Fruit fly (Drosophila melanogaster) whole organism, embryonic: Measurements from ENCODE around the gene CG2889.

ENCODE experiments used
- Bteb2 ChIP-seq: fragments of 200-800 bp; sonication (Bioruptor generic); optimal IDR thresholded peaks from 2 replicates; lab custom pipeline; 2016; ENCODE audit warnings: missing biosample characterization, missing genetic modification characterization
- CG10274 ChIP-seq: fragments of 200-800 bp; sonication (Bioruptor generic); optimal IDR thresholded peaks from 3 replicates; lab custom pipeline; 2017; ENCODE audit warnings: missing biosample characterization, mild to moderate bottlenecking, missing genetic modification characterization
- CG10321 ChIP-seq: fragments of 200-800 bp; sonication (Bioruptor generic); IDR thresholded peaks from 2 replicates; pipeline ENCODE4 v1.3.6; 2022; ENCODE audit warnings: missing biosample characterization, missing genetic modification characterization
- CG11723 ChIP-seq: fragments of 200-800 bp; sonication (Bioruptor generic); optimal IDR thresholded peaks from 2 replicates; lab custom pipeline; 2017; ENCODE audit warnings: missing biosample characterization, mild to moderate bottlenecking, missing genetic modification characterization
- CG1233 ChIP-seq: fragments of 200-800 bp; sonication (Bioruptor generic); optimal IDR thresholded peaks from 4 replicates; lab custom pipeline; 2018; ENCODE audit warnings: missing biosample characterization, mild to moderate bottlenecking, missing genetic modification characterization
- CG12744 ChIP-seq: fragments of 200-800 bp; sonication (Bioruptor generic); optimal IDR thresholded peaks from 2 replicates; lab custom pipeline; 2016; ENCODE audit warnings: missing biosample characterization, missing genetic modification characterization
- CG14710 ChIP-seq: fragments of 200-800 bp; sonication (Bioruptor generic); optimal IDR thresholded peaks from 3 replicates; lab custom pipeline; 2019; ENCODE audit warnings: missing biosample characterization, mild to moderate bottlenecking, missing genetic modification characterization, moderate library complexity
- CG17912 ChIP-seq: fragments of 200-800 bp; sonication (Bioruptor generic); optimal IDR thresholded peaks from 2 replicates; lab custom pipeline; 2018; ENCODE audit warnings: missing biosample characterization, mild to moderate bottlenecking, missing genetic modification characterization
- CG1832 ChIP-seq: fragments of 200-800 bp; sonication (Bioruptor generic); optimal IDR thresholded peaks from 2 replicates; lab custom pipeline; 2017; ENCODE audit warnings: missing biosample characterization, mild to moderate bottlenecking, missing genetic modification characterization, inconsistent platforms
- CG31365 ChIP-seq: fragments of 200-800 bp; sonication (Bioruptor generic); optimal IDR thresholded peaks from 2 replicates; lab custom pipeline; 2018; ENCODE audit warnings: missing biosample characterization, mild to moderate bottlenecking, missing genetic modification characterization
- CG31388 ChIP-seq: fragments of 200-800 bp; sonication (Bioruptor generic); optimal IDR thresholded peaks from 2 replicates; lab custom pipeline; 2016; ENCODE audit warnings: missing biosample characterization, missing genetic modification characterization
- CG34422 ChIP-seq: fragments of 200-800 bp; sonication (Bioruptor generic); IDR thresholded peaks from 3 replicates; pipeline ENCODE4 v1.3.6; 2022; ENCODE audit warnings: missing biosample characterization, missing genetic modification characterization
- CG3995 ChIP-seq: fragments of 200-800 bp; sonication (Bioruptor generic); optimal IDR thresholded peaks from 3 replicates; lab custom pipeline; 2016; ENCODE audit warnings: missing biosample characterization, missing genetic modification characterization
- CG4854 ChIP-seq: fragments of 200-800 bp; sonication (Bioruptor generic); optimal IDR thresholded peaks from 2 replicates; lab custom pipeline; 2016; ENCODE audit warnings: missing biosample characterization, missing genetic modification characterization, inconsistent platforms
- CG6791 ChIP-seq: fragments of 200-800 bp; sonication (Bioruptor generic); IDR thresholded peaks from 3 replicates; pipeline ENCODE4 v1.3.6; 2022; ENCODE audit warnings: missing biosample characterization, missing genetic modification characterization; ENCODE audit not compliant: partially characterized antibody
- CG7839 ChIP-seq: fragments of 200-800 bp; sonication (Bioruptor generic); optimal IDR thresholded peaks from 3 replicates; lab custom pipeline; 2018; ENCODE audit warnings: missing biosample characterization, mild to moderate bottlenecking, missing genetic modification characterization, moderate library complexity
- CG7928 ChIP-seq: fragments of 200-800 bp; sonication (Bioruptor generic); optimal IDR thresholded peaks from 2 replicates; lab custom pipeline; 2017; ENCODE audit warnings: missing biosample characterization, mild to moderate bottlenecking, missing genetic modification characterization
- CG8290 ChIP-seq, 3 experiments: fragments of 200-800 bp; sonication (Bioruptor generic); optimal IDR thresholded peaks; 2 replicates each; lab custom pipeline; 2016 to 2019; ENCODE audit warnings: missing biosample characterization in 3 of 3, missing genetic modification characterization in 3 of 3, mild to moderate bottlenecking in 2 of 3, moderate library complexity in 1 of 3
- CG9727 ChIP-seq: fragments of 200-800 bp; sonication (Bioruptor generic); optimal IDR thresholded peaks from 3 replicates; lab custom pipeline; 2017; ENCODE audit warnings: missing biosample characterization, mild to moderate bottlenecking, missing genetic modification characterization
- CoRest ChIP-seq: fragments of 200-800 bp; sonication (Bioruptor generic); optimal IDR thresholded peaks from 3 replicates; lab custom pipeline; 2018; ENCODE audit warnings: missing biosample characterization, mild to moderate bottlenecking, missing genetic modification characterization, moderate library complexity
- Hey ChIP-seq: fragments of 200-800 bp; sonication (Bioruptor generic); optimal IDR thresholded peaks from 3 replicates; lab custom pipeline; 2018; ENCODE audit warnings: missing biosample characterization, mild to moderate bottlenecking, missing genetic modification characterization
- MTF-1 ChIP-seq: fragments of 200-800 bp; sonication (Bioruptor generic); optimal IDR thresholded peaks from 2 replicates; lab custom pipeline; 2018; ENCODE audit warnings: missing biosample characterization, mild to moderate bottlenecking, missing genetic modification characterization, borderline replicate concordance
- Oaz ChIP-seq: fragments of 200-800 bp; sonication (Bioruptor generic); IDR thresholded peaks from 2 replicates; pipeline ENCODE4 v1.3.6; 2022; ENCODE audit warnings: missing biosample characterization, missing genetic modification characterization
- PHDP ChIP-seq: fragments of 200-800 bp; sonication (Bioruptor generic); optimal IDR thresholded peaks from 3 replicates; lab custom pipeline; 2018; ENCODE audit warnings: missing biosample characterization, mild to moderate bottlenecking, missing genetic modification characterization, moderate library complexity
- Trl ChIP-seq, 3 experiments: fragments of >200 bp in 2 of 3; fragments of 200-800 bp in 1 of 3; sonication (Bioruptor generic) in 1 of 3; optimal IDR thresholded peaks; 2 replicates in 1 of 3; 3 replicates in 2 of 3; lab custom pipeline; 2016 to 2017; ENCODE audit warnings: missing biosample characterization in 1 of 3, missing genetic modification characterization in 1 of 3
- YL-1 ChIP-seq: fragments of 200-800 bp; sonication (Bioruptor generic); optimal IDR thresholded peaks from 3 replicates; lab custom pipeline; 2017; ENCODE audit warnings: missing biosample characterization, mild to moderate bottlenecking, missing genetic modification characterization
- caup ChIP-seq: fragments of 200-800 bp; sonication (Bioruptor generic); optimal IDR thresholded peaks from 3 replicates; lab custom pipeline; 2017; ENCODE audit warnings: missing biosample characterization, mild to moderate bottlenecking, missing genetic modification characterization, moderate library complexity; ENCODE audit not compliant: severe bottlenecking
- dpn ChIP-seq, 2 experiments: fragments of 200-800 bp; sonication (Bioruptor generic); optimal IDR thresholded peaks; 3 replicates each; lab custom pipeline; 2016; ENCODE audit warnings: missing biosample characterization in 2 of 2, missing genetic modification characterization in 2 of 2
- fu2 ChIP-seq: fragments of 200-800 bp; sonication (Bioruptor generic); optimal IDR thresholded peaks from 2 replicates; lab custom pipeline; 2016; ENCODE audit warnings: missing biosample characterization, missing genetic modification characterization
- her ChIP-seq: fragments of 200-800 bp; sonication (Bioruptor generic); optimal IDR thresholded peaks from 2 replicates; lab custom pipeline; 2016; ENCODE audit warnings: missing biosample characterization, missing genetic modification characterization
- hkb ChIP-seq, 2 experiments: fragments of 200-800 bp in 1 of 2; fragments of >200 bp in 1 of 2; sonication (Bioruptor generic) in 1 of 2; IDR thresholded peaks in 1 of 2; optimal IDR thresholded peaks in 1 of 2; 2 replicates each; pipeline versions ENCODE4 v1.3.6 to Lab custom; 2017 to 2022; ENCODE audit warnings: missing biosample characterization in 1 of 2, missing genetic modification characterization in 1 of 2
- jing ChIP-seq: fragments of 200-800 bp; sonication (Bioruptor generic); optimal IDR thresholded peaks from 2 replicates; lab custom pipeline; 2018; ENCODE audit warnings: missing biosample characterization, mild to moderate bottlenecking, missing genetic modification characterization
- maf-S ChIP-seq: fragments of 200-800 bp; sonication (Bioruptor generic); optimal IDR thresholded peaks from 2 replicates; lab custom pipeline; 2016; ENCODE audit warnings: missing biosample characterization, missing genetic modification characterization
- nau ChIP-seq: fragments of 200-800 bp; sonication (Bioruptor generic); optimal IDR thresholded peaks from 3 replicates; lab custom pipeline; 2017; ENCODE audit warnings: missing biosample characterization, mild to moderate bottlenecking, missing genetic modification characterization, missing genetic modification reagents
- nmo ChIP-seq: fragments of 200-800 bp; sonication (Bioruptor generic); optimal IDR thresholded peaks from 2 replicates; lab custom pipeline; 2018; ENCODE audit warnings: missing biosample characterization, mild to moderate bottlenecking, missing genetic modification characterization, moderate library complexity
- oc ChIP-seq: fragments of 200-800 bp; sonication (Bioruptor generic); optimal IDR thresholded peaks from 2 replicates; lab custom pipeline; 2018; ENCODE audit warnings: missing biosample characterization, mild to moderate bottlenecking, missing genetic modification characterization, moderate library complexity
- pan ChIP-seq, 4 experiments: fragments of >200 bp in 3 of 4; fragments of 200-800 bp in 1 of 4; sonication (Bioruptor generic) in 1 of 4; optimal IDR thresholded peaks in 3 of 4; IDR thresholded peaks in 1 of 4; 2 replicates each; pipeline versions ENCODE4 v1.3.6 to Lab custom; 2017 to 2022; ENCODE audit warnings: missing biosample characterization in 2 of 4, missing genetic modification characterization in 2 of 4, mixed read lengths in 1 of 4
- pho ChIP-seq: fragments of 200-800 bp; sonication (Bioruptor generic); optimal IDR thresholded peaks from 2 replicates; lab custom pipeline; 2016; ENCODE audit warnings: missing biosample characterization, missing genetic modification characterization
- sisA ChIP-seq: fragments of 200-800 bp; sonication (Bioruptor generic); IDR thresholded peaks from 2 replicates; pipeline ENCODE4 v1.3.6; 2022; ENCODE audit warnings: missing biosample characterization, missing genetic modification characterization
- ssp ChIP-seq: fragments of 200-800 bp; sonication (Bioruptor generic); IDR thresholded peaks from 2 replicates; pipeline ENCODE4 v1.3.6; 2022; ENCODE audit warnings: missing biosample characterization, missing genetic modification characterization
- stwl ChIP-seq: fragments of 200-800 bp; sonication (Bioruptor generic); optimal IDR thresholded peaks from 3 replicates; lab custom pipeline; 2018; ENCODE audit warnings: missing biosample characterization, mild to moderate bottlenecking, missing genetic modification characterization, moderate library complexity
- trh ChIP-seq: fragments of 200-800 bp; sonication (Bioruptor generic); optimal IDR thresholded peaks from 2 replicates; lab custom pipeline; 2016; ENCODE audit warnings: missing biosample characterization, missing genetic modification characterization
- tx ChIP-seq: fragments of 200-800 bp; sonication (Bioruptor generic); optimal IDR thresholded peaks from 2 replicates; lab custom pipeline; 2016; ENCODE audit warnings: missing biosample characterization, missing genetic modification characterization
- unc-4 ChIP-seq: fragments of 200-800 bp; sonication (Bioruptor generic); IDR thresholded peaks from 2 replicates; pipeline ENCODE4 v1.3.6; 2022; ENCODE audit warnings: missing biosample characterization, missing genetic modification characterization; ENCODE audit not compliant: partially characterized antibody
- unpg ChIP-seq: fragments of 200-800 bp; sonication (Bioruptor generic); optimal IDR thresholded peaks from 3 replicates; lab custom pipeline; 2018; ENCODE audit warnings: missing biosample characterization, mild to moderate bottlenecking, missing genetic modification characterization, moderate library complexity
- wor ChIP-seq: fragments of 200-800 bp; sonication (Bioruptor generic); IDR thresholded peaks from 2 replicates; pipeline ENCODE4 v1.3.6; 2022; ENCODE audit warnings: missing biosample characterization, missing genetic modification characterization
- zen2 ChIP-seq: fragments of 200-800 bp; sonication (Bioruptor generic); IDR thresholded peaks from 3 replicates; pipeline ENCODE4 v1.3.6; 2022; ENCODE audit warnings: missing biosample characterization, missing genetic modification characterization; ENCODE audit not compliant: partially characterized antibody

CG2889 gene

DNA sequence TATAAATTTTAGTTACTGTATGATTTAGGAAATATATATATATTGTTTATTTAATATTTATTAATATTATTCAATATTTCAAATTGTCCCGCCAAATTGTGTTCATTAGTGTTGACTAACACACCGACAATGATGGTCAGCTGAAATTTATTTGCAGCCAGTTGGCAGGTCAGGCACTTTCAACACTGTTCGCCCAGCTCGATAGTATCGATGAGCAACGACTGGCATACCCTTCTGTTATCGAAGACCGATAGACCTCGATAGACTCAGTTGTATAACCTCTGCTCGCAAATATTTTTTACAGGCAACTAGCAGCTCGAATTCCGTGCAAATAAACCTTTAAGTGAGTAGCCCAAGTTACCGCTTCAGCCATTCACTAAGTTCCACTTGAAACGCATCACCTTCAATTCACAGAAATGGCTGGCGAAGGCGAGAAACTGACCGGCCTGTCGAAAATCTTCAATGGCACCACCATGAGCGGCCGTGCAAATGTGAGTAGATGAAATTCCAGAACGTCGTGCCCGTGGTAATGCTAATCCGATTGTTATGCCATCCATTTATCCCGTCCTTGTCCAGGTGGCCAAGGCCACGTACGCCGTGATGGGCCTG lies 13.1 kb upstream of the CG2889 start, which contains the start of gene Neb-cGP (continued):
- TF ChIP-seq CG31365 (tag; lab: Kevin White, UChicago): no peak
- TF ChIP-seq jing (GFP tag; lab: Kevin White, UChicago): no peak
- TF ChIP-seq tx (GFP tag; lab: Kevin White, UChicago): peak; percentile 16
- peak; percentile 96 for TF ChIP-seq unc-4 (GFP tag; lab: Robert Waterston, UW)
- TF ChIP-seq nau (GFP tag; lab: Kevin White, UChicago): no peak
- peak; percentile 37 for TF ChIP-seq CG1233 (GFP tag; lab: Kevin White, UChicago)
- TF ChIP-seq wor (GFP tag; lab: Robert Waterston, UW): no peak
- peak; percentile 38 for TF ChIP-seq her (GFP tag; lab: Kevin White, UChicago)
- peak; percentile 67 for TF ChIP-seq YL-1 (GFP tag; lab: Kevin White, UChicago)
- peak; percentile 65 for TF ChIP-seq CG8290 (GFP tag; optimal IDR thresholded peaks at IDR 0.05; lab: Kevin White, UChicago)
- TF ChIP-seq CG8290 (tag; optimal IDR thresholded peaks at IDR 0.05; lab: Kevin White, UChicago): peak in 1 of 2 experiments; percentile 94
- peak; percentile 52 for TF ChIP-seq ssp
- TF ChIP-seq hkb (optimal IDR thresholded peaks at IDR 0.05; lab: Kevin White, UChicago): no peak
- TF ChIP-seq hkb (GFP tag; IDR thresholded peaks at IDR 0.05; lab: Robert Waterston, UW): peak; percentile 52; the same call in 1 of the 2 replicates
- TF ChIP-seq CG34422 (GFP tag; lab: Robert Waterston, UW): peak; percentile 47; the same call in 2 of the 3 replicates
- TF ChIP-seq zen2 (GFP tag; lab: Robert Waterston, UW): peak; percentile 82
- peak; percentile 69 to 79 for TF ChIP-seq dpn (GFP tag; optimal IDR thresholded peaks at IDR 0.05; lab: Kevin White, UChicago)
- TF ChIP-seq sisA (GFP tag; lab: Robert Waterston, UW): peak; percentile 45; the same call in 1 of the 2 replicates
- TF ChIP-seq oc (tag; lab: Kevin White, UChicago): no peak
- TF ChIP-seq CG10274 (GFP tag; lab: Kevin White, UChicago): no peak
- peak; percentile 57 for TF ChIP-seq CG7839 (tag; lab: Kevin White, UChicago)
- TF ChIP-seq CG10321 (GFP tag; lab: Robert Waterston, UW): no peak
- peak; percentile 36 for TF ChIP-seq MTF-1 (GFP tag; lab: Kevin White, UChicago)
- no peak for TF ChIP-seq CG1832 (GFP tag; lab: Kevin White, UChicago)
- peak; percentile 40 for TF ChIP-seq unpg (GFP tag; lab: Kevin White, UChicago)
- peak; percentile 43 for TF ChIP-seq pho (GFP tag; lab: Kevin White, UChicago)
- TF ChIP-seq CG4854 (GFP tag; lab: Kevin White, UChicago): peak; percentile 54
- no peak for TF ChIP-seq CG31388 (GFP tag; lab: Kevin White, UChicago)
- TF ChIP-seq CG14710: peak; percentile 70
- TF ChIP-seq CoRest (tag; lab: Kevin White, UChicago): peak; percentile 72
- TF ChIP-seq fu2 (GFP tag; lab: Kevin White, UChicago): peak; percentile 18
- peak; percentile 98 for TF ChIP-seq stwl
- no peak for TF ChIP-seq Trl (optimal IDR thresholded peaks at IDR 0.05; lab: Kevin White, UChicago)
- TF ChIP-seq Trl (GFP tag; optimal IDR thresholded peaks at IDR 0.05; lab: Kevin White, UChicago): peak; percentile 66
- TF ChIP-seq maf-S (GFP tag; lab: Kevin White, UChicago): peak; percentile 47
- peak; percentile 22 for TF ChIP-seq CG12744 (GFP tag; lab: Kevin White, UChicago)
- no peak for TF ChIP-seq Oaz (GFP tag; lab: Robert Waterston, UW)
- no peak for TF ChIP-seq CG9727 (GFP tag; lab: Kevin White, UChicago)
- TF ChIP-seq pan (optimal IDR thresholded peaks at IDR 0.05; lab: Kevin White, UChicago): no peak
- no peak for TF ChIP-seq pan (GFP tag; optimal IDR thresholded peaks at IDR 0.05 in 1 of 2, IDR thresholded peaks at IDR 0.05 in 1 of 2)
- TF ChIP-seq CG3995 (GFP tag; lab: Kevin White, UChicago): no peak
- peak; percentile 1 for TF ChIP-seq Bteb2 (GFP tag; lab: Kevin White, UChicago)
- peak; percentile 62 for TF ChIP-seq nmo (GFP tag; lab: Kevin White, UChicago)
- TF ChIP-seq PHDP (tag; lab: Kevin White, UChicago): peak; percentile 55
- TF ChIP-seq CG17912 (GFP tag; lab: Kevin White, UChicago): peak; percentile 47
- peak; percentile 75 for TF ChIP-seq caup (GFP tag; lab: Kevin White, UChicago)
- TF ChIP-seq CG11723 (GFP tag; lab: Kevin White, UChicago): peak; percentile 25
- TF ChIP-seq CG6791 (GFP tag; lab: Robert Waterston, UW): peak; percentile 94
- TF ChIP-seq CG7928 (GFP tag; lab: Kevin White, UChicago): peak; percentile 45
- TF ChIP-seq Hey (tag; lab: Kevin White, UChicago): no peak
- no peak for TF ChIP-seq trh (GFP tag; lab: Kevin White, UChicago)
